Worm (Caenorhabditis elegans) whole organism, L3 larva: ENCODE data around the gene F35E8.9.

Experiments used
- ama-1 ChIP-seq: fragments of 150-350 bp; optimal IDR thresholded peaks from 2 replicates; lab custom pipeline; 2018
- daf-12 ChIP-seq: fragments of 150-350 bp; optimal IDR thresholded peaks from 2 replicates; lab custom pipeline; 2014; ENCODE audit warnings: missing biosample characterization, missing genetic modification reagents, missing genetic modification characterization
- lin-39 ChIP-seq: fragments of 150-350 bp; optimal IDR thresholded peaks from 2 replicates; lab custom pipeline; 2018; ENCODE audit warnings: missing biosample characterization, missing genetic modification reagents, missing genetic modification characterization
- nfya-1 ChIP-seq: sonication (generic microtip); optimal IDR thresholded peaks from 2 replicates; lab custom pipeline; 2017; ENCODE audit warnings: missing genetic modification characterization, mild to moderate bottlenecking, missing compliant biosample characterization, antibody characterized with exemption, moderate library complexity; ENCODE audit not compliant: insufficient read depth
- nhr-76 ChIP-seq: fragments of 150-350 bp; sonication (generic microtip); optimal IDR thresholded peaks from 5 replicates; lab custom pipeline; 2014; ENCODE audit warnings: missing biosample characterization, missing genetic modification characterization
- nhr-77 ChIP-seq: fragments of 150-350 bp; optimal IDR thresholded peaks from 2 replicates; lab custom pipeline; 2014; ENCODE audit warnings: missing biosample characterization, missing genetic modification characterization
- pha-4 ChIP-seq: fragments of 150-350 bp; optimal IDR thresholded peaks from 2 replicates; lab custom pipeline; 2014; ENCODE audit warnings: missing biosample characterization, missing genetic modification reagents, missing genetic modification characterization
- pqm-1 ChIP-seq: fragments of 150-350 bp; optimal IDR thresholded peaks from 2 replicates; lab custom pipeline; 2017; ENCODE audit warnings: missing biosample characterization, missing genetic modification characterization, inconsistent platforms
- snpc-4 ChIP-seq: fragments of 150-350 bp; optimal IDR thresholded peaks from 2 replicates; lab custom pipeline; 2014; ENCODE audit warnings: missing biosample characterization, missing genetic modification characterization

- no peak for TF ChIP-seq nhr-76 (tag; lab: Kevin White, UChicago)
- TF ChIP-seq nfya-1, result no peak
- no peak for TF ChIP-seq pha-4
- TF ChIP-seq lin-39 (tag; lab: Kevin White, UChicago), result no peak
- TF ChIP-seq snpc-4 (tag; lab: Kevin White, UChicago), result no peak
- TF ChIP-seq daf-12, result no peak
- no peak for TF ChIP-seq pqm-1 (tag; lab: Kevin White, UChicago)
- no peak for TF ChIP-seq ama-1 (lab: Kevin White, UChicago)
- TF ChIP-seq nhr-77 (tag; lab: Kevin White, UChicago), result no peak
Observed at ce11 chrV:15955497-15955896, 38.1 kb upstream of the F35E8.9 start, which contains the start of gene srh-186.
